Worm (Caenorhabditis elegans): ENCODE data around the gene C34F6.7.

C34F6.7 gene

DNA sequence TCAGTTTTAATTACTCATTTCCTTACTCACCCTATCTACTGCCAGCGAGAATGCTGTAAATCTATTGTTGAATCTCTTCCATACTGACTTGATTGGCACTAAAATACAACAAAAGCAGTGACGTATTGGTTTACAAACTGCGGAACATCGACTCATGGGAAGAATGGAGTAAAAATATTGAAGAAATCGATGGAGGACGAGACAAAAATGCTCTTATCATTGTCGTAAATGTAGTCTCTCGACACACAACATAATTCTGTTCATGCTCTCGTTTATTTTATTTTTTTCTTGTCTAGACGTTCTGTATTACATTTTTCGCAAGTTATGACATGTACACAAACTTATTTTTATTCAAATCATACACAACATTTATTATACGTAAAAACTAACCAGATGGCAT is 11.5 kb downstream of the C34F6.7 start, which contains the start of gene C34F6.11:
C34F6.11 (minus strand) TSS at position 160 of the 400 bp plus-strand sequence.
- TF ChIP-seq fos-1 (tag; optimal IDR thresholded peaks at IDR 0.05) (peak; percentile 39), snpc-4 (tag; optimal IDR thresholded peaks at IDR 0.05) (no peak), crh-2 (tag; optimal IDR thresholded peaks at IDR 0.05) (peak; percentile 23), nhr-237 (tag; optimal IDR thresholded peaks at IDR 0.05) (no peak), lsy-2 (tag; optimal IDR thresholded peaks at IDR 0.05) (no peak), ZK546.5 (tag; optimal IDR thresholded peaks at IDR 0.05) (no peak), lin-11 (tag; optimal IDR thresholded peaks at IDR 0.05) (no peak)

DNA sequence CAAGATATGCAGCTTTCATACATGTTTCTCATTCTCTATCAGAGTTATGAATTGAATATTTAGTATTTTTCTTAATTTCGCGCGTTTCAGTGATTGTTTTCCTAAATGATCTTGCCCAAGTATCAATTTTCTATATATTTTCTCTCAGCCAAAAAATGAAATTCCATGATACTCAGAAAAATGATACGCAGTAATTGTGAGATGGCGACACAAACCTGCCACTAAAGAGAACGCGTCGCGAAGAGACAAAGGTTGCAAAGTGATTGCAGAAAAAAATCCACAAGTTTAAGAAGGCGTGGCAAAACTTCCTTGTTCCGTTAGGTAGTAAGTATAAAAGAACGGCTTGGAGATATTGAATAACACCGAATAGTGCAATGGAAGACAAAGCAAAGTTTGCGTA is 14.1 kb downstream of the C34F6.7 start, which contains the start of gene col-179:
col-179 (plus strand) TSS at position 301 of the 400 bp plus-strand sequence.
- TF ChIP-seq mbf-1 (tag; optimal IDR thresholded peaks at IDR 0.05) (no peak), egl-27 (tag; optimal IDR thresholded peaks at IDR 0.05) (no peak), ztf-1 (GFP tag; conservative IDR thresholded peaks at IDR 0.05) (no peak), sem-4 (tag; optimal IDR thresholded peaks at IDR 0.05) (no peak), alr-1 (tag; optimal IDR thresholded peaks at IDR 0.05) (no peak), mdl-1 (tag; optimal IDR thresholded peaks at IDR 0.05) (no peak), unc-62 (GFP tag; optimal IDR thresholded peaks at IDR 0.05) (no peak), nhr-11 (tag; optimal IDR thresholded peaks at IDR 0.05) (no peak), lin-11 (tag; optimal IDR thresholded peaks at IDR 0.05) (no peak), ama-1 (optimal IDR thresholded peaks at IDR 0.05) (no peak), Y55F3AM.14 (GFP tag; optimal IDR thresholded peaks at IDR 0.05) (no peak), F13H6.1 (tag; optimal IDR thresholded peaks at IDR 0.05) (no peak), mab-5 (tag; optimal IDR thresholded peaks at IDR 0.05) (no peak), nhr-23 (tag; optimal IDR thresholded peaks at IDR 0.05) (no peak), nhr-25 (tag; optimal IDR thresholded peaks at IDR 0.05) (no peak), ceh-82 (tag; optimal IDR thresholded peaks at IDR 0.05) (no peak), gmeb-1 (tag; optimal IDR thresholded peaks at IDR 0.05) (no peak), nhr-77 (tag; optimal IDR thresholded peaks at IDR 0.05) (no peak), ztf-11 (tag; optimal IDR thresholded peaks at IDR 0.05) (no peak)

DNA sequence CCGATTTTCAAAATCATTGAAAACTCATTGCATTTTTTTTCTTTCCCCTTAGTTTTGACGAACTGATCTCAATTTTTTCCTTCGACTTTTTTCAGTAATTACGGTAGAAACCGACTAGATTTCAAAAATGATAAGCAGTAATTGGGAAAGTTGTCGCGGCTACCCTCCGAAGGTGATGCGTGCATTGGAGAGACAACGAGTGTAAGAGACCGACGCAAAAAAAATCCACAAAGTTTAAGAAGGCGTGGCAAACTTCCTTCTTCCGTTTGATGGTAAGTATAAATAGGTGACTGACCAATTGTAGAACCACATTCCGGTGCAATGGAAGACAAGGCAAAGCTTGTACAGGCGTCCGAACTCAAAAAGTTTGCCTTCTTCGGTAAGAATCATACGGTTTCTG is 16.1 kb downstream of the C34F6.7 start, which contains the start of gene col-178:
col-178 (plus strand) TSS at position 301 of the 400 bp plus-strand sequence.
- TF ChIP-seq snpc-4 (tag; optimal IDR thresholded peaks at IDR 0.05) (no peak), zag-1 (tag; optimal IDR thresholded peaks at IDR 0.05) (no peak), egl-27 (tag; optimal IDR thresholded peaks at IDR 0.05) (no peak), unc-39 (tag; optimal IDR thresholded peaks at IDR 0.05) (no peak), nhr-129 (tag; optimal IDR thresholded peaks at IDR 0.05) (no peak), lsy-2 (tag; optimal IDR thresholded peaks at IDR 0.05) (no peak), blmp-1 (tag; optimal IDR thresholded peaks at IDR 0.05; ENCODE audit: insufficient read depth) (no peak), nhr-23 (tag; optimal IDR thresholded peaks at IDR 0.05) (no peak), nhr-11 (tag; optimal IDR thresholded peaks at IDR 0.05) (no peak), nhr-12 (tag; optimal IDR thresholded peaks at IDR 0.05) (no peak), nhr-6 (tag; optimal IDR thresholded peaks at IDR 0.05) (no peak), elt-1 (tag; optimal IDR thresholded peaks at IDR 0.05) (no peak), lin-11 (tag; optimal IDR thresholded peaks at IDR 0.05) (no peak), sma-9 (GFP tag; optimal IDR thresholded peaks at IDR 0.05) (no peak), sma-9 (tag; optimal IDR thresholded peaks at IDR 0.05) (no peak)

DNA sequence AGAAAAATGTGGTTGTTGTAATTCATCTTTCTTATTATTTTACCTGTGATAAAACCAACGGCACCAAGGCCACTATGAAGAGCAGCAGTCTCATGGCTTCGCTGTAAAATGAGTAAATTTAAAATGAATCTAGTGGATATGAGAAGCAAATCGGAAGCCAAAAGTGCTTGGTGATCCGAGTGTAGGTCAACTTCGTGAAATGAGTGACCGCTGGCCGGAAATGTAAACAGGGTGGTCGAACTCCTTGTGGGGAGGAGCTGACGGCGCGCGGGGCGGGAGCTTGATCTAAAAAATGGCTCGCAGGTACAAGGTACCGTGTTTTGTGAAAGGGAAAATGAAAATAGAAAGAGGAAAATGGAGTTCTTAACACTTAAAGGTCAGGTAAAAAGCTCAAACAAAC is 18.5 kb downstream of the C34F6.7 start, which contains the start of gene C34F6.1:
C34F6.1 (minus strand) TSS at position 101 of the 400 bp plus-strand sequence.
- TF ChIP-seq fos-1 (tag; optimal IDR thresholded peaks at IDR 0.05) (no peak), mbf-1 (tag; optimal IDR thresholded peaks at IDR 0.05) (no peak), elt-1 (tag; optimal IDR thresholded peaks at IDR 0.05) (no peak)

ce11 chrX:11193670-11194069 is 21.6 kb downstream of the C34F6.7 start:
- TF ChIP-seq mab-5 (tag; optimal IDR thresholded peaks at IDR 0.05) (no peak), nhr-12 (tag; optimal IDR thresholded peaks at IDR 0.05) (no peak), nhr-129 (tag; optimal IDR thresholded peaks at IDR 0.05) (peak; percentile 52), nhr-10 (tag; optimal IDR thresholded peaks at IDR 0.05) (no peak), nhr-21 (tag; optimal IDR thresholded peaks at IDR 0.05) (no peak), sma-9 (GFP tag; optimal IDR thresholded peaks at IDR 0.05) (peak; percentile 33), sma-9 (tag; optimal IDR thresholded peaks at IDR 0.05) (no peak), lsy-2 (tag; optimal IDR thresholded peaks at IDR 0.05) (no peak), F13H6.1 (tag; optimal IDR thresholded peaks at IDR 0.05) (peak; percentile 5), Y55F3AM.14 (GFP tag; optimal IDR thresholded peaks at IDR 0.05) (no peak), elt-3 (tag; optimal IDR thresholded peaks at IDR 0.05) (no peak), zag-1 (tag; optimal IDR thresholded peaks at IDR 0.05) (no peak), snpc-4 (tag; optimal IDR thresholded peaks at IDR 0.05) (no peak), elt-1 (tag; optimal IDR thresholded peaks at IDR 0.05) (no peak), nhr-25 (tag; optimal IDR thresholded peaks at IDR 0.05) (no peak), sem-4 (tag; optimal IDR thresholded peaks at IDR 0.05) (no peak)

Data from whole organism, L2 larva.